Worm (Caenorhabditis elegans): ENCODE results near the gene F44B9.2.

F44B9.2 gene

DNA sequence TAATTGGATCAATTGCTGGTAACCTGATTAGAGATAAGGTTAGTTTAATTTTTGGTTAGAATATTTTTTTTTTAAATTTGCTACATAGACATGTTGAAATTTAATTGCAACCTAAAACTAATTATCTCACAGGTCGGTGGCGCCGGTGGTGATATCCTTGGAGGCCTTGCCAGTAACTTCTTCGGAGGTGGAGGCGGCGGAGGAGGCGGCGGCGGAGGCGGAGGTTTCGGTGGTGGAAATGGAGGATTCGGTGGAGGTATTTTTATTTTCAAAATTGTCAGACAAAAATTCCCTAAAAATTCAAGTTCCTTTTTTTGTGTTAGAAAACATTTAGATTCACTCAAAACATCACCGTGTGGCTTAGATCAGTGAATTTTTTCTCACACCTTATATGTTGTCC is 41.0 kb upstream of the F44B9.2 start:
- TF ChIP-seq nhr-11 (tag; optimal IDR thresholded peaks at IDR 0.05) = no peak
- TF ChIP-seq dmd-4 (tag; optimal IDR thresholded peaks at IDR 0.05; ENCODE audit: borderline replicate concordance) = no peak
- TF ChIP-seq nfya-1 (tag; optimal IDR thresholded peaks at IDR 0.05) = no peak
- no peak for TF ChIP-seq F13H6.1 (tag; optimal IDR thresholded peaks at IDR 0.05)
- no peak for TF ChIP-seq ahr-1 (tag; optimal IDR thresholded peaks at IDR 0.05)
- no peak for TF ChIP-seq lin-11 (tag; optimal IDR thresholded peaks at IDR 0.05)
- no peak for TF ChIP-seq eyg-1 (tag; optimal IDR thresholded peaks at IDR 0.05)
- no peak for TF ChIP-seq pax-1 (tag; optimal IDR thresholded peaks at IDR 0.05)
- TF ChIP-seq pat-9 (tag; optimal IDR thresholded peaks at IDR 0.05) = no peak
- no peak for TF ChIP-seq fkh-6 (tag; optimal IDR thresholded peaks at IDR 0.05)
- TF ChIP-seq pha-4 (tag; optimal IDR thresholded peaks at IDR 0.05) = no peak

DNA sequence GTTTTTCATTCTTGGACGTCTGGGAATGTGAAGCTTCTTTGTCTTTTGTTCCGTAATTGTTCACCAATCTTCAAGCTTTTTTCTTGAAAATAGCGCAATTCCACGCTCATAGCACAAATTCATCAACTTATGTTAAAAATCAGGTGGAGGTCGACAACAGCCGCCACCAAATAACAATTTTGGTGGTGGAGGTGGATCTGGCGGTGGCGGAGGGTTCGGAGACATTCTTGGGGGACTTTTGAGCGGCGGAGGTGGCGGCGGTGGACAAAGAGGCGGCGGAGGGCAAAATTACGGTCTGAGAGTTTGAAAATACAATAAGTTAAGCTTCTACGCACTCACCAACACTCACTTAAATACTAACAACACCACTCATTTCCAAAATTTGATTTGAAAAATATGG is 40.3 kb upstream of the F44B9.2 start:
- TF ChIP-seq sox-4 (tag; optimal IDR thresholded peaks at IDR 0.05) = no peak
- TF ChIP-seq pha-4 (tag; optimal IDR thresholded peaks at IDR 0.05) = no peak
- TF ChIP-seq K02D7.2 (tag; optimal IDR thresholded peaks at IDR 0.05) = no peak
- no peak for TF ChIP-seq pros-1 (tag; optimal IDR thresholded peaks at IDR 0.05)
- TF ChIP-seq dve-1 (tag; optimal IDR thresholded peaks at IDR 0.05) = no peak
- TF ChIP-seq eyg-1 (tag; optimal IDR thresholded peaks at IDR 0.05) = no peak
- no peak for TF ChIP-seq K09A11.1 (tag; optimal IDR thresholded peaks at IDR 0.05; ENCODE audit: insufficient read depth)
- no peak for TF ChIP-seq ceh-45 (GFP tag; IDR thresholded peaks at IDR 0.05)
- no peak for TF ChIP-seq Y22D7AL.16 (tag; optimal IDR thresholded peaks at IDR 0.05)
- TF ChIP-seq ceh-2 (tag; optimal IDR thresholded peaks at IDR 0.05) = no peak
- no peak for TF ChIP-seq npax-4 (tag; optimal IDR thresholded peaks at IDR 0.05)
- no peak for TF ChIP-seq odd-2 (tag; optimal IDR thresholded peaks at IDR 0.05)
- TF ChIP-seq unc-42 (tag; optimal IDR thresholded peaks at IDR 0.05) = no peak
- TF ChIP-seq pqm-1 (tag; optimal IDR thresholded peaks at IDR 0.05) = no peak
- TF ChIP-seq gmeb-2 (tag; optimal IDR thresholded peaks at IDR 0.05) = no peak
- no peak for TF ChIP-seq fkh-10 (GFP tag; optimal IDR thresholded peaks at IDR 0.05)
- TF ChIP-seq elt-4 (tag; optimal IDR thresholded peaks at IDR 0.05) = no peak
- no peak for TF ChIP-seq pha-2 (tag; optimal IDR thresholded peaks at IDR 0.05)

DNA sequence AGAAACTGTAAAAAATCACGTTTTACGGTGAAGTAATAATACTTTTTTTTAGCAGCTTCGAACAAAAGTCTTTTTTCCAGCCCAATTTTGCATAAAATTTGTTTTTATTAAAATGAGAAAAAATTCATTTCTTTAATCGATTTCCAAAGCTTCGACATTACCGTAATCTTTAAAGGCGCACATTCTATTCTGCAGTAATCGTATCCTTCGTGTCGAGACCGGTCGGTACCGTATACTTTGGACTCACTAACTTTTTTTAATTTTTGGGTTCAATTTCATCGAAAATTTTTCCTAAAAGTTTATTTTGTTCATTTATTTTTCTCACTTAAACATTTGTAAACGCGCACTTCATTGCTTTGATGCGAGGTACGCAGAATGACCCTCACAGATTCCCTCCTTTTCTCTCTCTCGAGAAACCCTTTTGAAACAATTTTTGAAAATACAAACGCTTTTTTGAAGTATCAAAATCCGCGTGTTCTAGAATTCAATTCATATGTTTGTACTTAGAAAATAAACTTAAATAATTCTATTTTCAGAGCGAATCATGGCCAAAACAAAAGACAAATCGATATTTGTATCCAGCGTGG is 35.6 kb upstream of the F44B9.2 start, which contains the start of gene hrpk-2:
hrpk-2 (plus strand) TSS at position 537 of the 587 bp plus-strand sequence.
- TF ChIP-seq ceh-18 (tag; optimal IDR thresholded peaks at IDR 0.05) (no peak), unc-3 (GFP tag; conservative IDR thresholded peaks at IDR 0.05) (no peak), unc-3 (tag; optimal IDR thresholded peaks at IDR 0.05) (no peak), eyg-1 (tag; optimal IDR thresholded peaks at IDR 0.05) (no peak), ceh-14 (tag; optimal IDR thresholded peaks at IDR 0.05) (no peak), hlh-8 (tag; optimal IDR thresholded peaks at IDR 0.05) (no peak), hlh-15 (tag; optimal IDR thresholded peaks at IDR 0.05) (no peak), gmeb-2 (tag; optimal IDR thresholded peaks at IDR 0.05) (no peak), ceh-31 (tag; optimal IDR thresholded peaks at IDR 0.05) (no peak)

DNA sequence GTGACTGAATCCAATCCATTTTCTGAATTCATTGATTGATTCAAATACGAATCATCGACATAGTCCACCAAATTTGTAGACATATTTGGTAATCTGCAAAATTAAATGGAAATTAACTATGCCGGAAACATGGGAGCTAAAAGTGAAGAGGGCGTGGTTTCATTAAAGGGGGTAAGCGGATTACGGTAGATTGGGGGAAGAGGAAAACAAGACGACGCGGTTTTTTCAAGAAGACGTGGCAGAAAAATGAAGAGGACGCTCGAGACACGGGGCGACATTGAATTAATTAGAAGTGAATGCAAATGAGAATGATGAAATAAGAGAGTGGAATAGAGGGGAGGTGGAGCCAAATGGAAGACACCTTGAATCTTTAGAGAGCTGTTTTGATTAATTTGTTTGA is 25.9 kb upstream of the F44B9.2 start, which contains the start of gene npr-17:
npr-17 (minus strand) TSS at position 101 of the 400 bp plus-strand sequence.
- no peak for TF ChIP-seq unc-42 (tag; optimal IDR thresholded peaks at IDR 0.05)
- TF ChIP-seq sox-4 (tag; optimal IDR thresholded peaks at IDR 0.05) = no peak
- no peak for TF ChIP-seq fkh-10 (GFP tag; optimal IDR thresholded peaks at IDR 0.05)
- no peak for TF ChIP-seq ceh-31 (tag; optimal IDR thresholded peaks at IDR 0.05)
- TF ChIP-seq sdc-2 (tag; optimal IDR thresholded peaks at IDR 0.05) = no peak
- no peak for TF ChIP-seq madf-2 (tag; optimal IDR thresholded peaks at IDR 0.05)
- TF ChIP-seq hlh-13 (GFP tag; optimal IDR thresholded peaks at IDR 0.05) = no peak
- no peak for TF ChIP-seq pha-4 (tag; optimal IDR thresholded peaks at IDR 0.05)

Measured in whole organism, late embryonic.